Fruit fly (Drosophila melanogaster): ENCODE measurements around the gene Ir76a.
A peak's percentile ranks its signal among the peaks of the same experiment; 100 is the strongest.

Gene Ir76a

dm6 chr3L:19834143-19834794 is 35.2 kb downstream of the Ir76a start, which contains the start of the genes trc and CG32221 (continued):
- TF ChIP-seq abd-A (tag; optimal IDR thresholded peaks at IDR 0.05) (no peak), onecut (GFP tag; IDR thresholded peaks at IDR 0.05) (peak; percentile 71), sd (tag; optimal IDR thresholded peaks at IDR 0.05) (no peak), pita (GFP tag; optimal IDR thresholded peaks at IDR 0.05) (no peak), mld (GFP tag; IDR thresholded peaks at IDR 0.05; ENCODE audit: partially characterized antibody) (peak; percentile 39; the same call in 1 of the 3 replicates), Usf (GFP tag; optimal IDR thresholded peaks at IDR 0.05) (no peak), Atf3 (GFP tag; optimal IDR thresholded peaks at IDR 0.05) (no peak), sna (GFP tag; IDR thresholded peaks at IDR 0.05; ENCODE audit: partially characterized antibody) (peak; percentile 22; the same call in 1 of the 2 replicates), Fer2 (tag; optimal IDR thresholded peaks at IDR 0.05) (peak; percentile 63), ac (GFP tag; optimal IDR thresholded peaks at IDR 0.05) (no peak), lab (GFP tag; optimal IDR thresholded peaks at IDR 0.05) (no peak), lmd (GFP tag; IDR thresholded peaks at IDR 0.05) (peak; percentile 36; the same call in 1 of the 2 replicates), CG34422 (GFP tag; IDR thresholded peaks at IDR 0.05) (peak; percentile 80), Dbx (GFP tag; IDR thresholded peaks at IDR 0.05) (peak; percentile 39; the same call in 1 of the 3 replicates), CkIIα-i1 (GFP tag; IDR thresholded peaks at IDR 0.05) (no peak), BEAF-32 (GFP tag; optimal IDR thresholded peaks at IDR 0.05) (peak; percentile 85), CG10959 (GFP tag; IDR thresholded peaks at IDR 0.05) (no peak), H15 (GFP tag; IDR thresholded peaks at IDR 0.05) (no peak), CG12104 (GFP tag; optimal IDR thresholded peaks at IDR 0.05) (peak; percentile 50), CG10431 (GFP tag; optimal IDR thresholded peaks at IDR 0.05) (peak; percentile 58), corto (GFP tag; optimal IDR thresholded peaks at IDR 0.05) (no peak), dan (GFP tag; IDR thresholded peaks at IDR 0.05) (no peak), rib (GFP tag; IDR thresholded peaks at IDR 0.05) (no peak), fd3F (GFP tag; optimal IDR thresholded peaks at IDR 0.05) (peak; percentile 10), CG31441 (GFP tag; IDR thresholded peaks at IDR 0.05) (no peak), btn (GFP tag; optimal IDR thresholded peaks at IDR 0.05) (no peak), sim (GFP tag; IDR thresholded peaks at IDR 0.05) (no peak), CG9876 (GFP tag; optimal IDR thresholded peaks at IDR 0.05) (peak; percentile 30), CG14710 (tag; optimal IDR thresholded peaks at IDR 0.05) (peak; percentile 65), sens-2 (GFP tag; IDR thresholded peaks at IDR 0.05) (no peak), Doc3 (GFP tag; IDR thresholded peaks at IDR 0.05; ENCODE audit: partially characterized antibody) (0 out of 3 replicates have a peak, but pooled peaks have one; percentile 20), gsb (GFP tag; IDR thresholded peaks at IDR 0.05) (no peak), D (optimal IDR thresholded peaks at IDR 0.05) (no peak), D (GFP tag; optimal IDR thresholded peaks at IDR 0.05) (no peak), CG7745 (tag; optimal IDR thresholded peaks at IDR 0.05) (no peak), CG32532 (GFP tag; IDR thresholded peaks at IDR 0.05) (peak; percentile 71), CG4854 (GFP tag; optimal IDR thresholded peaks at IDR 0.05) (no peak), lov (optimal IDR thresholded peaks at IDR 0.05) (no peak), lov (GFP tag; IDR thresholded peaks at IDR 0.05) (0 out of 3 replicates have a peak, but pooled peaks have one; percentile 41), CG3281 (GFP tag; optimal IDR thresholded peaks at IDR 0.05) (peak; percentile 41), pho (GFP tag; optimal IDR thresholded peaks at IDR 0.05) (peak; percentile 11), ems (GFP tag; optimal IDR thresholded peaks at IDR 0.05) (no peak), Dll (GFP tag; IDR thresholded peaks at IDR 0.05; ENCODE audit: partially characterized antibody) (peak; percentile 67), Blimp-1 (GFP tag; optimal IDR thresholded peaks at IDR 0.05) (no peak), repo (GFP tag; optimal IDR thresholded peaks at IDR 0.05) (no peak), CG10543 (GFP tag; optimal IDR thresholded peaks at IDR 0.05) (no peak), CG1233 (GFP tag; optimal IDR thresholded peaks at IDR 0.05) (peak; percentile 65), CG2712 (tag; optimal IDR thresholded peaks at IDR 0.05) (no peak), dati (GFP tag; IDR thresholded peaks at IDR 0.05) (no peak), CG3407 (GFP tag; optimal IDR thresholded peaks at IDR 0.05) (no peak)
